Fruit fly (Drosophila melanogaster): Measurements from ENCODE around the gene mbf1.

The mbf1 gene

DNA sequence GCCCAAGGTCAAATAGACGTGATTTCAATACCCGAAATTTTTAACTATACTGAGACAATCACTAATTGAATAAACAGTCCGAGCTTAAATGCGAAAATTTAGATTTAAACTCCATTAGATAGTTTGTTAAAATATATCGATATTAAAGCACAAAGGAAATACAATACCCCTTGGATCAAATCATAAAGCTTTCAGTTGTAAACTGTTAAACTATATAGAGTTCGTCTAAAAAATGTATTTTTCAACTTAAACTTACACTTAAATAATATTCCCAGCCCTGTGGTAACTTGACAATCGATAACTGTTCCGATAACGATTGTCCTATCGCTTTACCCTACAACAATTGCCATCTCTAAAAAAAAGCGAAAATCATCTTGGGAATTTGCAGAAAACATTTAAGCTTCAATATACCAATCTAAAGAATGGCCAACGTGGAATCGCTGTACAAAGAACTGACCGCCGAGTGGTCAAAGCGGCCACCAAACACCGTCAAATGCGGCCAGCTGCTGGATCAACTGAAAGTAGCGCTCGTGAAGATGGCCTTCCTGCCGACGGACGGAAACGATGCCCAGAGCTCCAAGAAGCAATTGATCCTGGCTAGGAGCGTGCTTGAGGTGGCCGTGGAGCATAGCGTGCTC lies 8.6 kb downstream of the mbf1 start, which contains the start of gene Rpn12 (continued):
- TF ChIP-seq CG1602 (GFP tag; optimal IDR thresholded peaks at IDR 0.05): no peak
- TF ChIP-seq Pdp1 (GFP tag; optimal IDR thresholded peaks at IDR 0.05): peak; percentile 9 to 26
- peak; percentile 39; the same call in 1 of the 2 replicates for TF ChIP-seq Xrp1 (GFP tag; IDR thresholded peaks at IDR 0.05)
- TF ChIP-seq crc (GFP tag; optimal IDR thresholded peaks at IDR 0.05): no peak
- no peak for TF ChIP-seq chm (GFP tag; IDR thresholded peaks at IDR 0.05)
- no peak for TF ChIP-seq cwo (GFP tag; optimal IDR thresholded peaks at IDR 0.05)
- peak in 1 of 3 experiments; percentile 23 for TF ChIP-seq lola (GFP tag; optimal IDR thresholded peaks at IDR 0.05)
- no peak for TF ChIP-seq run (tag; optimal IDR thresholded peaks at IDR 0.05)
- 0 out of 2 replicates have a peak, but pooled peaks have one; percentile 25 for TF ChIP-seq Taf1 (GFP tag; IDR thresholded peaks at IDR 0.05)
- peak; percentile 14 for TF ChIP-seq CG17359 (tag; optimal IDR thresholded peaks at IDR 0.05)
- no peak for TF ChIP-seq Tbp (GFP tag; optimal IDR thresholded peaks at IDR 0.05)
- TF ChIP-seq Antp (GFP tag; optimal IDR thresholded peaks at IDR 0.05): no peak
- no peak for TF ChIP-seq vfl (GFP tag; optimal IDR thresholded peaks at IDR 0.05)
- TF ChIP-seq NK7.1 (GFP tag; optimal IDR thresholded peaks at IDR 0.05): no peak
- 0 out of 2 replicates have a peak, but pooled peaks have one; percentile 21 for TF ChIP-seq rib (GFP tag; IDR thresholded peaks at IDR 0.05)
- TF ChIP-seq Fer1 (GFP tag; optimal IDR thresholded peaks at IDR 0.05): peak; percentile 56
- no peak for TF ChIP-seq CG4854 (GFP tag; optimal IDR thresholded peaks at IDR 0.05)
- peak; percentile 72 for TF ChIP-seq ato (GFP tag; IDR thresholded peaks at IDR 0.05; ENCODE audit: partially characterized antibody)
- no peak for TF ChIP-seq CG33213 (GFP tag; optimal IDR thresholded peaks at IDR 0.05)
- no peak for TF ChIP-seq Trl (optimal IDR thresholded peaks at IDR 0.05)
- no peak for TF ChIP-seq Trl (GFP tag; optimal IDR thresholded peaks at IDR 0.05)
- TF ChIP-seq CG9932 (GFP tag; IDR thresholded peaks at IDR 0.05): peak; percentile 53; the same call in 1 of the 2 replicates
- no peak for TF ChIP-seq nau (GFP tag; optimal IDR thresholded peaks at IDR 0.05)
- TF ChIP-seq CG14965 (GFP tag; optimal IDR thresholded peaks at IDR 0.05; ENCODE audit: borderline replicate concordance): no peak
- TF ChIP-seq Med (GFP tag): peak; percentile 76
- no peak for TF ChIP-seq caup (GFP tag; optimal IDR thresholded peaks at IDR 0.05; ENCODE audit: severe bottlenecking)
- TF ChIP-seq CG2120 (GFP tag; optimal IDR thresholded peaks at IDR 0.05): peak; percentile 65
- TF ChIP-seq CG17612 (GFP tag; IDR thresholded peaks at IDR 0.05): no peak
- no peak for TF ChIP-seq CG6254 (GFP tag; optimal IDR thresholded peaks at IDR 0.05)
- no peak; the same call in 1 of the 2 replicates for TF ChIP-seq Atf6 (GFP tag; IDR thresholded peaks at IDR 0.05)
- TF ChIP-seq CG2889 (GFP tag; IDR thresholded peaks at IDR 0.05): no peak
- TF ChIP-seq CG6175 (GFP tag; IDR thresholded peaks at IDR 0.05): no peak
- TF ChIP-seq Camta (GFP tag; optimal IDR thresholded peaks at IDR 0.05): peak; percentile 10
- TF ChIP-seq CG13123 (GFP tag; optimal IDR thresholded peaks at IDR 0.05): no peak
- TF ChIP-seq CG6765 (GFP tag; optimal IDR thresholded peaks at IDR 0.05): no peak
- no peak for TF ChIP-seq CG12236 (GFP tag; optimal IDR thresholded peaks at IDR 0.05)
- TF ChIP-seq Dll (GFP tag; IDR thresholded peaks at IDR 0.05; ENCODE audit: partially characterized antibody): peak; percentile 88
- peak; percentile 38 for TF ChIP-seq CG14710 (tag; optimal IDR thresholded peaks at IDR 0.05)
- TF ChIP-seq CG3065 (GFP tag; optimal IDR thresholded peaks at IDR 0.05): no peak
- TF ChIP-seq stwl (tag; optimal IDR thresholded peaks at IDR 0.05): peak; percentile 70
- TF ChIP-seq Meics (GFP tag; optimal IDR thresholded peaks at IDR 0.05): peak; percentile 26
- no peak for TF ChIP-seq toy (GFP tag; IDR thresholded peaks at IDR 0.05)
- no peak for TF ChIP-seq CG17568 (GFP tag; optimal IDR thresholded peaks at IDR 0.05)
- TF ChIP-seq CG8478 (optimal IDR thresholded peaks at IDR 0.05): no peak
- no peak for TF ChIP-seq CG31224 (GFP tag; IDR thresholded peaks at IDR 0.05)
- TF ChIP-seq zen (tag; optimal IDR thresholded peaks at IDR 0.05): peak; percentile 50
- TF ChIP-seq CG12659 (GFP tag; optimal IDR thresholded peaks at IDR 0.05): peak; percentile 43
- TF ChIP-seq CG2129 (GFP tag; IDR thresholded peaks at IDR 0.05; ENCODE audit: partially characterized antibody): peak; percentile 72; the same call in 1 of the 2 replicates
- TF ChIP-seq CG12219 (GFP tag; optimal IDR thresholded peaks at IDR 0.05): no peak
- peak; percentile 42 for TF ChIP-seq Nf-YC (tag; optimal IDR thresholded peaks at IDR 0.05)

Measured in whole organism, embryonic.